Worm (Caenorhabditis elegans) whole organism, young adult: ENCODE results near the gene K11H12.7.
A peak's percentile ranks its signal among the peaks of the same experiment; 100 is the strongest.

Experiments used
- B0261.1 ChIP-seq: sonication (generic microtip); optimal IDR thresholded peaks from 2 replicates; lab custom pipeline; 2016; ENCODE audit warnings: mild to moderate bottlenecking, missing genetic modification characterization, moderate library complexity, missing compliant biosample characterization
- F52B5.7 ChIP-seq: sonication (generic microtip); optimal IDR thresholded peaks from 2 replicates; lab custom pipeline; 2016; ENCODE audit warnings: mild to moderate bottlenecking, missing genetic modification characterization, missing compliant biosample characterization
- F55B11.4 ChIP-seq: sonication (generic microtip); optimal IDR thresholded peaks from 2 replicates; lab custom pipeline; 2016; ENCODE audit warnings: missing compliant biosample characterization, missing genetic modification characterization, borderline replicate concordance; ENCODE audit not compliant: insufficient read depth
- F57A8.1 ChIP-seq: fragments of 200-800 bp; sonication (Bioruptor generic); optimal IDR thresholded peaks from 2 replicates; lab custom pipeline; 2018; ENCODE audit warnings: mild to moderate bottlenecking, missing genetic modification characterization, moderate library complexity, missing compliant biosample characterization
- K11D2.4 ChIP-seq: fragments of 200-800 bp; sonication (Bioruptor generic); IDR thresholded peaks from 2 replicates; pipeline ENCODE4 v1.3.6; 2022; ENCODE audit warnings: missing genetic modification reagents, missing genetic modification characterization, missing compliant biosample characterization
- K12H6.12 ChIP-seq: fragments of 200-800 bp; sonication (Bioruptor generic); optimal IDR thresholded peaks from 2 replicates; lab custom pipeline; 2018; ENCODE audit warnings: mild to moderate bottlenecking, missing genetic modification characterization, missing compliant biosample characterization
- T26A5.8 ChIP-seq: sonication (generic microtip); optimal IDR thresholded peaks from 2 replicates; lab custom pipeline; 2016; ENCODE audit warnings: missing genetic modification characterization, missing compliant biosample characterization
- Y53G8AR.9 ChIP-seq: fragments of 200-800 bp; sonication (Bioruptor generic); conservative IDR thresholded peaks from 2 replicates; pipeline ENCODE4 v1.3.6; 2022; ENCODE audit warnings: missing genetic modification reagents, missing genetic modification characterization, missing compliant biosample characterization
- Y56A3A.18 ChIP-seq: fragments of 200-800 bp; sonication (Bioruptor generic); IDR thresholded peaks from 2 replicates; pipeline ENCODE4 v1.3.6; 2022; ENCODE audit warnings: missing genetic modification reagents, missing genetic modification characterization, missing compliant biosample characterization
- Y67H2A.10 ChIP-seq: fragments of 200-800 bp; sonication (Bioruptor generic); conservative IDR thresholded peaks from 2 replicates; pipeline ENCODE4 v1.3.6; 2022; ENCODE audit warnings: missing genetic modification reagents, missing genetic modification characterization, missing compliant biosample characterization
- Y79H2A.3 ChIP-seq: fragments of 200-800 bp; sonication (Bioruptor generic); conservative IDR thresholded peaks from 2 replicates; pipeline ENCODE4 v1.3.6; 2022; ENCODE audit warnings: missing genetic modification reagents, missing genetic modification characterization, missing compliant biosample characterization
- ZK185.1 ChIP-seq: sonication (generic microtip); optimal IDR thresholded peaks from 2 replicates; lab custom pipeline; 2016; ENCODE audit warnings: mild to moderate bottlenecking, missing genetic modification characterization, missing compliant biosample characterization; ENCODE audit not compliant: poor library complexity, severe bottlenecking
- akir-1 ChIP-seq: fragments of 200-800 bp; sonication (Bioruptor generic); optimal IDR thresholded peaks from 2 replicates; lab custom pipeline; 2018; ENCODE audit warnings: mild to moderate bottlenecking, missing genetic modification characterization, moderate library complexity, missing compliant biosample characterization
- aptf-2 ChIP-seq: fragments of 200-800 bp; sonication (Bioruptor generic); conservative IDR thresholded peaks from 2 replicates; pipeline ENCODE4 v1.3.6; 2022; ENCODE audit warnings: missing genetic modification reagents, missing genetic modification characterization, missing compliant biosample characterization
- athp-1 ChIP-seq: sonication (generic microtip); optimal IDR thresholded peaks from 2 replicates; lab custom pipeline; 2017; ENCODE audit warnings: mild to moderate bottlenecking, missing genetic modification characterization, missing compliant biosample characterization
- ceh-91 ChIP-seq: fragments of 200-800 bp; sonication (Bioruptor generic); IDR thresholded peaks from 2 replicates; pipeline ENCODE4 v1.3.6; 2022; ENCODE audit warnings: missing genetic modification reagents, missing genetic modification characterization, missing compliant biosample characterization
- dox-1 ChIP-seq: fragments of 200-800 bp; sonication (Bioruptor generic); IDR thresholded peaks from 2 replicates; pipeline ENCODE4 v1.3.6; 2022; ENCODE audit warnings: missing genetic modification reagents, missing genetic modification characterization, missing compliant biosample characterization
- efl-1 ChIP-seq: fragments of 150-350 bp; optimal IDR thresholded peaks from 2 replicates; lab custom pipeline; 2014; ENCODE audit warnings: missing biosample characterization, missing genetic modification reagents, missing genetic modification characterization
- egl-18 ChIP-seq: fragments of 200-800 bp; sonication (Bioruptor generic); IDR thresholded peaks from 2 replicates; pipeline ENCODE4 v1.3.6; 2022; ENCODE audit warnings: missing genetic modification reagents, missing genetic modification characterization, missing compliant biosample characterization
- egl-44 ChIP-seq: fragments of 200-800 bp; sonication (Bioruptor generic); IDR thresholded peaks from 2 replicates; pipeline ENCODE4 v1.3.6; 2022; ENCODE audit warnings: missing genetic modification reagents, missing genetic modification characterization, missing compliant biosample characterization
- ekl-4 ChIP-seq: fragments of 200-800 bp; sonication (Bioruptor generic); IDR thresholded peaks from 2 replicates; pipeline ENCODE4 v1.3.6; 2022; ENCODE audit warnings: missing genetic modification reagents, missing genetic modification characterization, missing compliant biosample characterization
- fkh-3 ChIP-seq: sonication (generic microtip); optimal IDR thresholded peaks from 2 replicates; lab custom pipeline; 2016; ENCODE audit warnings: mild to moderate bottlenecking, missing genetic modification characterization, missing compliant biosample characterization
- hmg-1.2 ChIP-seq: fragments of 200-800 bp; sonication (Bioruptor generic); IDR thresholded peaks from 2 replicates; pipeline ENCODE4 v1.3.6; 2022; ENCODE audit warnings: missing genetic modification reagents, missing genetic modification characterization, missing compliant biosample characterization
- hsf-1 ChIP-seq: fragments of 200-800 bp; sonication (Bioruptor generic); IDR thresholded peaks from 2 replicates; pipeline ENCODE4 v1.3.6; 2022; ENCODE audit warnings: missing genetic modification reagents, missing genetic modification characterization, missing compliant biosample characterization
- lin-35 ChIP-seq, 3 experiments: fragments of 150-350 bp in 2 of 3; sonication (generic microtip) in 1 of 3; optimal IDR thresholded peaks; 2 replicates each; lab custom pipeline; 2014 to 2018; ENCODE audit warnings: missing biosample characterization in 3 of 3, missing genetic modification characterization in 3 of 3, missing genetic modification reagents in 3 of 3
- madf-10 ChIP-seq: sonication (generic microtip); optimal IDR thresholded peaks from 2 replicates; lab custom pipeline; 2016; ENCODE audit warnings: mild to moderate bottlenecking, missing genetic modification characterization, missing compliant biosample characterization
- madf-3 ChIP-seq: fragments of 200-800 bp; sonication (Bioruptor generic); IDR thresholded peaks from 2 replicates; pipeline ENCODE4 v1.3.6; 2022; ENCODE audit warnings: missing genetic modification reagents, missing genetic modification characterization, missing compliant biosample characterization
- madf-8 ChIP-seq: fragments of 200-800 bp; sonication (Bioruptor generic); conservative IDR thresholded peaks from 2 replicates; pipeline ENCODE4 v1.3.6; 2022; ENCODE audit warnings: missing genetic modification reagents, missing genetic modification characterization, missing compliant biosample characterization
- mel-28 ChIP-seq: sonication (generic microtip); optimal IDR thresholded peaks from 2 replicates; lab custom pipeline; 2016; ENCODE audit warnings: borderline replicate concordance, mild to moderate bottlenecking, missing genetic modification characterization, missing compliant biosample characterization
- mes-4 ChIP-seq: sonication (generic microtip); optimal IDR thresholded peaks from 2 replicates; lab custom pipeline; 2016; ENCODE audit warnings: missing genotype, missing genetic modification characterization, missing compliant biosample characterization
- nhr-27 ChIP-seq: fragments of 200-800 bp; sonication (Bioruptor generic); optimal IDR thresholded peaks from 2 replicates; lab custom pipeline; 2018; ENCODE audit warnings: mild to moderate bottlenecking, missing genetic modification characterization, moderate library complexity, missing compliant biosample characterization
- nhr-90 ChIP-seq: sonication (generic microtip); optimal IDR thresholded peaks from 2 replicates; lab custom pipeline; 2016; ENCODE audit warnings: missing genotype, mild to moderate bottlenecking, missing genetic modification characterization, missing compliant biosample characterization
- pbrm-1 ChIP-seq: fragments of 200-800 bp; sonication (Bioruptor generic); IDR thresholded peaks from 2 replicates; pipeline ENCODE4 v1.3.6; 2022; ENCODE audit warnings: missing genetic modification reagents, missing genetic modification characterization, missing compliant biosample characterization
- rpc-1 ChIP-seq, 2 experiments: fragments of 150-350 bp in 1 of 2; sonication (generic microtip) in 1 of 2; optimal IDR thresholded peaks; 2 replicates each; lab custom pipeline; 2014 to 2018; ENCODE audit warnings: missing biosample characterization in 1 of 2, missing genetic modification characterization in 1 of 2, missing genetic modification reagents in 1 of 2, missing genotype in 1 of 2
- snpc-1.1 ChIP-seq: sonication (generic microtip); optimal IDR thresholded peaks from 2 replicates; lab custom pipeline; 2017; ENCODE audit warnings: missing genetic modification characterization, mild to moderate bottlenecking, missing compliant biosample characterization, antibody characterized with exemption, moderate library complexity, missing genotype, missing genetic modification reagents; ENCODE audit not compliant: insufficient read depth
- snpc-3.4 ChIP-seq: sonication (generic microtip); optimal IDR thresholded peaks from 2 replicates; lab custom pipeline; 2017; ENCODE audit warnings: missing genetic modification characterization, mild to moderate bottlenecking, missing compliant biosample characterization, antibody characterized with exemption, moderate library complexity, missing genotype, missing genetic modification reagents
- sptf-2 ChIP-seq: fragments of 200-800 bp; sonication (Bioruptor generic); optimal IDR thresholded peaks from 2 replicates; lab custom pipeline; 2018; ENCODE audit warnings: mild to moderate bottlenecking, missing genetic modification characterization, missing compliant biosample characterization
- tbp1 ChIP-seq: fragments of 200-800 bp; sonication (Bioruptor generic); optimal IDR thresholded peaks from 2 replicates; lab custom pipeline; 2018; ENCODE audit warnings: mild to moderate bottlenecking, missing genetic modification characterization, missing compliant biosample characterization
- tbx-9 ChIP-seq: sonication (generic microtip); optimal IDR thresholded peaks from 2 replicates; lab custom pipeline; 2016; ENCODE audit warnings: borderline replicate concordance, missing genetic modification characterization, inconsistent platforms, missing compliant biosample characterization
- xnd-1 ChIP-seq: sonication (generic microtip); optimal IDR thresholded peaks from 2 replicates; lab custom pipeline; 2016; ENCODE audit warnings: missing genotype, missing genetic modification reagents, missing genetic modification characterization, missing compliant biosample characterization
- ztf-18 ChIP-seq: sonication (generic microtip); optimal IDR thresholded peaks from 2 replicates; lab custom pipeline; 2016; ENCODE audit warnings: missing genotype, mild to moderate bottlenecking, missing genetic modification characterization, missing compliant biosample characterization
- ztf-28 ChIP-seq: fragments of 200-800 bp; sonication (Bioruptor generic); IDR thresholded peaks from 2 replicates; pipeline ENCODE4 v1.3.6; 2022; ENCODE audit warnings: missing genetic modification reagents, missing genetic modification characterization, missing compliant biosample characterization

Gene K11H12.7

ce11 chrIV:653138-653848, 12.0 kb upstream of the K11H12.7 start, which contains the start of gene K11H12.1 (continued):
- peak; percentile 2 for TF ChIP-seq B0261.1 (tag; lab: Kevin White, UChicago)
- TF ChIP-seq Y56A3A.18: peak; percentile 61; the same call in 1 of the 2 replicates
- TF ChIP-seq sptf-2 (GFP tag; lab: Kevin White, UChicago): no peak
- TF ChIP-seq dox-1 (GFP tag; lab: Robert Waterston, UW): peak; percentile 34; the same call in 1 of the 2 replicates
- no peak for TF ChIP-seq efl-1 (GFP tag; lab: Kevin White, UChicago)
- no peak for TF ChIP-seq tbx-9
- no peak for TF ChIP-seq K11D2.4
- no peak for TF ChIP-seq nhr-90 (tag; lab: Kevin White, UChicago)
- TF ChIP-seq Y79H2A.3 (GFP tag; lab: Robert Waterston, UW): no peak
- peak; percentile 66; the same call in 1 of the 2 replicates for TF ChIP-seq Y53G8AR.9 (GFP tag; lab: Robert Waterston, UW)
- no peak for TF ChIP-seq K12H6.12 (tag; lab: Kevin White, UChicago)
- no peak for TF ChIP-seq akir-1 (GFP tag; lab: Kevin White, UChicago)
- no peak for TF ChIP-seq aptf-2
- no peak for TF ChIP-seq fkh-3 (tag; lab: Kevin White, UChicago)
- no peak for TF ChIP-seq mes-4 (tag; lab: Kevin White, UChicago)
- TF ChIP-seq madf-10 (tag; lab: Kevin White, UChicago): no peak
- peak; percentile 92 for TF ChIP-seq ekl-4 (GFP tag; lab: Robert Waterston, UW)
- TF ChIP-seq ztf-18 (tag; lab: Kevin White, UChicago): no peak
- peak; percentile 8 for TF ChIP-seq tbp1 (GFP tag; lab: Kevin White, UChicago)
- TF ChIP-seq madf-8 (GFP tag; lab: Robert Waterston, UW): no peak
- peak; percentile 54 for TF ChIP-seq snpc-1.1 (tag; lab: Kevin White, UChicago)
- TF ChIP-seq hsf-1 (GFP tag; lab: Robert Waterston, UW): peak; percentile 78
- no peak for TF ChIP-seq Y67H2A.10 (GFP tag; lab: Robert Waterston, UW)
- TF ChIP-seq F57A8.1 (GFP tag; lab: Kevin White, UChicago): no peak
- TF ChIP-seq lin-35 (GFP tag; optimal IDR thresholded peaks at IDR 0.05; lab: Kevin White, UChicago): peak in 1 of 3 experiments; percentile 23
- no peak for TF ChIP-seq rpc-1 (optimal IDR thresholded peaks at IDR 0.05; lab: Kevin White, UChicago)
- TF ChIP-seq rpc-1 (tag; optimal IDR thresholded peaks at IDR 0.05; lab: Kevin White, UChicago): no peak
- TF ChIP-seq mel-28 (tag; lab: Kevin White, UChicago): no peak
- TF ChIP-seq ZK185.1: peak; percentile 24
- no peak for TF ChIP-seq F55B11.4 (tag; lab: Kevin White, UChicago)
- TF ChIP-seq snpc-3.4 (tag; lab: Kevin White, UChicago): peak; percentile 64
- TF ChIP-seq T26A5.8 (tag; lab: Kevin White, UChicago): no peak
- TF ChIP-seq egl-18 (GFP tag; lab: Robert Waterston, UW): 0 out of 2 replicates have a peak, but pooled peaks have one; percentile 3
- no peak for TF ChIP-seq nhr-27 (tag; lab: Kevin White, UChicago)
- no peak; the same call in 1 of the 2 replicates for TF ChIP-seq hmg-1.2
- TF ChIP-seq madf-3: peak; percentile 92
- no peak for TF ChIP-seq ceh-91 (GFP tag; lab: Robert Waterston, UW)
- TF ChIP-seq xnd-1 (tag; lab: Kevin White, UChicago): peak; percentile 30
- peak; percentile 11 for TF ChIP-seq F52B5.7 (tag; lab: Kevin White, UChicago)
- TF ChIP-seq ztf-28: no peak
- peak; percentile 50; the same call in 1 of the 2 replicates for TF ChIP-seq pbrm-1
- peak; percentile 47 for TF ChIP-seq athp-1 (tag; lab: Kevin White, UChicago)
- TF ChIP-seq egl-44: 0 out of 2 replicates have a peak, but pooled peaks have one; percentile 22
- TF ChIP-seq, all 124 proteins: peak for 44
